Worm (Caenorhabditis elegans): ENCODE data around the gene F58H1.8.

ce11 chrV:11943737-11944136, 8.8 kb downstream of the F58H1.8 start:
- TF ChIP-seq nhr-237 (tag; optimal IDR thresholded peaks at IDR 0.05) = no peak
- TF ChIP-seq F10B5.3 (tag; optimal IDR thresholded peaks at IDR 0.05) = no peak
- TF ChIP-seq lin-15B (tag; optimal IDR thresholded peaks at IDR 0.05) = no peak
- no peak for TF ChIP-seq R02D3.7 (tag; optimal IDR thresholded peaks at IDR 0.05)
- TF ChIP-seq ama-1 (optimal IDR thresholded peaks at IDR 0.05) = no peak
- TF ChIP-seq fos-1 (tag; optimal IDR thresholded peaks at IDR 0.05) = no peak
- TF ChIP-seq Y5F2A.4 (GFP tag; optimal IDR thresholded peaks at IDR 0.05) = no peak
- TF ChIP-seq nhr-6 (tag; optimal IDR thresholded peaks at IDR 0.05) = no peak
- peak in 1 of 2 experiments; percentile 92 for TF ChIP-seq unc-62 (GFP tag; optimal IDR thresholded peaks at IDR 0.05 in 1 of 2)
- TF ChIP-seq unc-62 (tag; optimal IDR thresholded peaks at IDR 0.05) = no peak
- TF ChIP-seq skn-1 (tag; optimal IDR thresholded peaks at IDR 0.05) = no peak
- TF ChIP-seq mep-1 (tag; optimal IDR thresholded peaks at IDR 0.05) = no peak
- no peak for TF ChIP-seq dmd-6 (GFP tag; IDR thresholded peaks at IDR 0.05)
